Fruit fly (Drosophila melanogaster) S2 (cell line): ENCODE results near the gene NSD.

Experiments
- CG8478 ChIP-seq: fragments of >200 bp; optimal IDR thresholded peaks from 2 replicates; lab custom pipeline; 2018
- CTCF ChIP-seq, 2 experiments: fragments of >200 bp; optimal IDR thresholded peaks; 2 replicates each; lab custom pipeline; 2018

The NSD gene

dm6 chr3R:27888110-27888509 is 49.5 kb downstream of the NSD start:
- TF ChIP-seq CG8478 (lab: Kevin White, UChicago) (no peak), CTCF (optimal IDR thresholded peaks at IDR 0.05; lab: Kevin White, UChicago) (no peak)
